Fruit fly (Drosophila melanogaster): ENCODE data around the gene CG13806.

- TF ChIP-seq ap (GFP tag; IDR thresholded peaks at IDR 0.05) (peak; percentile 69), Dp (GFP tag; optimal IDR thresholded peaks at IDR 0.05) (peak; percentile 23), wek (GFP tag; optimal IDR thresholded peaks at IDR 0.05) (peak; percentile 61), CG7963 (GFP tag; IDR thresholded peaks at IDR 0.05; ENCODE audit: partially characterized antibody) (no peak)
Measured at dm6 chr3L:2262515-2262944, 3.7 kb upstream of the CG13806 start, which contains the start of the genes oxt and CG13807.

Data from whole organism, embryonic.